Fruit fly (Drosophila melanogaster): Measurements from ENCODE around the gene Dhc1.

Dhc1 gene

DNA sequence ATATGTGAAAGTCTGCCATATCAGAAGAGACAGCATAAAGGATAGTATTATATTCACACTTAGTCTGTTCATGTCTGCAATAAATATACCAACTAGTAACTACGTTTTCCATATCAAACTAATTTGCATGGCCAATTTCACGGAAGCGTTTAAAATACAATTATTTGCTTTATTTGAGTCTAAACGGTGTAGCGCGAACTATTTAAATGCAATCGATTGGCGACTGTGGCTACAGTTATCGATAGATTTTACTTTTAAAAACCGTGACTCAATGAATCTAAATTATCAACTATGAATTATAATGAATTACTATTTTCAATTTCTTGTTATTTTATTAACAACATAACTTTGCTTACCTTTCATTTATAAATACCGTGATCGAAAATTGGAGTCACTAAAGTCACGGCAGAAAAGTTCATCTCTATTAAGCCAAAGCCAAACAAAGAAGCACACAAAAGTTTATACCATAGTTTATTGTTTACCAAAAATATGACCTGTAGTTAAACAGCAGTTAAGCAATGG, 47.5 kb downstream of the Dhc1 start, which contains the start of the genes CG9427 and CG8319 (continued):
- TF ChIP-seq CG6654 (GFP tag; optimal IDR thresholded peaks at IDR 0.05) (no peak), gsb-n (tag; optimal IDR thresholded peaks at IDR 0.05) (peak; percentile 59), ttk (GFP tag; IDR thresholded peaks at IDR 0.05) (no peak), Nf-YC (tag; optimal IDR thresholded peaks at IDR 0.05) (peak; percentile 79), p53 (GFP tag; optimal IDR thresholded peaks at IDR 0.05) (no peak), CG10366 (GFP tag; IDR thresholded peaks at IDR 0.05) (0 out of 2 replicates have a peak, but pooled peaks have one; percentile 47), Adf1 (GFP tag; IDR thresholded peaks at IDR 0.05) (no peak), CG34224 (GFP tag; IDR thresholded peaks at IDR 0.05; ENCODE audit: partially characterized antibody) (peak; percentile 92), CG13424 (tag; optimal IDR thresholded peaks at IDR 0.05) (peak; percentile 70), HLH4C (GFP tag; IDR thresholded peaks at IDR 0.05; ENCODE audit: partially characterized antibody) (peak; percentile 88), klu (GFP tag; IDR thresholded peaks at IDR 0.05) (no peak), nom (GFP tag; optimal IDR thresholded peaks at IDR 0.05) (no peak), CG8924 (tag; optimal IDR thresholded peaks at IDR 0.05) (peak; percentile 76), HHEX (GFP tag; optimal IDR thresholded peaks at IDR 0.05) (no peak), Kr (GFP tag; optimal IDR thresholded peaks at IDR 0.05) (no peak), gfzf (GFP tag; optimal IDR thresholded peaks at IDR 0.05) (peak; percentile 24), seq (GFP tag; IDR thresholded peaks at IDR 0.05) (no peak), Sox100B (GFP tag; optimal IDR thresholded peaks at IDR 0.05) (peak; percentile 30), wek (GFP tag; optimal IDR thresholded peaks at IDR 0.05) (no peak), bigmax (GFP tag; optimal IDR thresholded peaks at IDR 0.05) (no peak), HmgD (GFP tag; optimal IDR thresholded peaks at IDR 0.05) (peak; percentile 7), Meics (GFP tag; optimal IDR thresholded peaks at IDR 0.05) (peak; percentile 43), CG9797 (GFP tag; optimal IDR thresholded peaks at IDR 0.05) (peak; percentile 25), CG6854 (GFP tag; optimal IDR thresholded peaks at IDR 0.05) (no peak), lmd (GFP tag; IDR thresholded peaks at IDR 0.05) (peak; percentile 40; the same call in 1 of the 2 replicates), CG4424 (GFP tag; optimal IDR thresholded peaks at IDR 0.05) (peak; percentile 70), Sox102F (GFP tag; optimal IDR thresholded peaks at IDR 0.05) (no peak), CG16813 (GFP tag; IDR thresholded peaks at IDR 0.05; ENCODE audit: partially characterized antibody) (peak; percentile 77), dysf (GFP tag; IDR thresholded peaks at IDR 0.05) (0 out of 3 replicates have a peak, but pooled peaks have one; percentile 21), fd96Cb (tag; optimal IDR thresholded peaks at IDR 0.05) (peak; percentile 13), CG32767 (GFP tag; IDR thresholded peaks at IDR 0.05) (no peak; the same call in 1 of the 2 replicates), CG4730 (GFP tag; IDR thresholded peaks at IDR 0.05) (no peak), Myb (GFP tag; optimal IDR thresholded peaks at IDR 0.05) (peak; percentile 67), Spps (tag; optimal IDR thresholded peaks at IDR 0.05) (peak; percentile 50), Dip3 (GFP tag; optimal IDR thresholded peaks at IDR 0.05) (peak; percentile 58), tna (GFP tag; IDR thresholded peaks at IDR 0.05; ENCODE audit: partially characterized antibody) (peak; percentile 65; the same call in 1 of the 2 replicates), Usf (GFP tag; optimal IDR thresholded peaks at IDR 0.05) (no peak), Hr78 (GFP tag; optimal IDR thresholded peaks at IDR 0.05) (no peak), CG34422 (GFP tag; IDR thresholded peaks at IDR 0.05) (no peak; the same call in 2 of the 3 replicates), CG2120 (GFP tag; optimal IDR thresholded peaks at IDR 0.05) (peak; percentile 83), Drgx (GFP tag; IDR thresholded peaks at IDR 0.05) (no peak), CG13624 (GFP tag; optimal IDR thresholded peaks at IDR 0.05) (peak; percentile 42), ap (GFP tag; IDR thresholded peaks at IDR 0.05) (no peak; the same call in 1 of the 2 replicates), en (GFP tag; optimal IDR thresholded peaks at IDR 0.05) (peak; percentile 10), CG11456 (GFP tag; IDR thresholded peaks at IDR 0.05) (0 out of 3 replicates have a peak, but pooled peaks have one; percentile 40), CG3995 (GFP tag; optimal IDR thresholded peaks at IDR 0.05) (peak; percentile 100), dmrt11E (tag; optimal IDR thresholded peaks at IDR 0.05) (peak; percentile 56), Pdp1 (GFP tag; optimal IDR thresholded peaks at IDR 0.05) (peak; percentile 52 to 54), lola (GFP tag; optimal IDR thresholded peaks at IDR 0.05) (peak in 1 of 3 experiments; percentile 49)
